Worm (Caenorhabditis elegans) whole organism, young adult: ENCODE results near the gene B0001.3.

Experiments
- B0261.1 ChIP-seq: sonication (generic microtip); optimal IDR thresholded peaks from 2 replicates; lab custom pipeline; 2016; ENCODE audit warnings: mild to moderate bottlenecking, missing genetic modification characterization, moderate library complexity, missing compliant biosample characterization
- B0336.3 ChIP-seq: fragments of 200-800 bp; sonication (Bioruptor generic); IDR thresholded peaks from 2 replicates; pipeline ENCODE4 v1.3.6; 2022; ENCODE audit warnings: missing genetic modification characterization, missing compliant biosample characterization
- C06A6.2 ChIP-seq: fragments of 200-800 bp; sonication (Bioruptor generic); conservative IDR thresholded peaks from 2 replicates; pipeline ENCODE4 v1.3.6; 2022; ENCODE audit warnings: missing genetic modification characterization, missing compliant biosample characterization
- C17E4.6 ChIP-seq: fragments of 200-800 bp; sonication (Bioruptor generic); IDR thresholded peaks from 2 replicates; pipeline ENCODE4 v1.3.6; 2022; ENCODE audit warnings: missing genetic modification reagents, missing genetic modification characterization, missing compliant biosample characterization
- F39B2.1 ChIP-seq: fragments of 200-800 bp; sonication (Bioruptor generic); IDR thresholded peaks from 2 replicates; pipeline ENCODE4 v1.3.6; 2022; ENCODE audit warnings: missing genetic modification reagents, missing genetic modification characterization, missing compliant biosample characterization
- F57C9.4 ChIP-seq: sonication (generic microtip); optimal IDR thresholded peaks from 2 replicates; lab custom pipeline; 2017; ENCODE audit warnings: mild to moderate bottlenecking, missing genetic modification characterization, missing compliant biosample characterization
- K11D2.4 ChIP-seq: fragments of 200-800 bp; sonication (Bioruptor generic); IDR thresholded peaks from 2 replicates; pipeline ENCODE4 v1.3.6; 2022; ENCODE audit warnings: missing genetic modification reagents, missing genetic modification characterization, missing compliant biosample characterization
- Y67H2A.10 ChIP-seq: fragments of 200-800 bp; sonication (Bioruptor generic); conservative IDR thresholded peaks from 2 replicates; pipeline ENCODE4 v1.3.6; 2022; ENCODE audit warnings: missing genetic modification reagents, missing genetic modification characterization, missing compliant biosample characterization
- attf-5 ChIP-seq: fragments of 200-800 bp; sonication (Bioruptor generic); optimal IDR thresholded peaks from 2 replicates; lab custom pipeline; 2018; ENCODE audit warnings: mild to moderate bottlenecking, missing genetic modification characterization, missing compliant biosample characterization
- ceh-58 ChIP-seq: fragments of 200-800 bp; sonication (Bioruptor generic); IDR thresholded peaks from 2 replicates; pipeline ENCODE4 v1.3.6; 2022; ENCODE audit warnings: missing genetic modification characterization, missing compliant biosample characterization
- ceh-91 ChIP-seq: fragments of 200-800 bp; sonication (Bioruptor generic); IDR thresholded peaks from 2 replicates; pipeline ENCODE4 v1.3.6; 2022; ENCODE audit warnings: missing genetic modification reagents, missing genetic modification characterization, missing compliant biosample characterization
- dpff-1 ChIP-seq: sonication (generic microtip); optimal IDR thresholded peaks from 2 replicates; lab custom pipeline; 2017; ENCODE audit warnings: mild to moderate bottlenecking, missing genetic modification characterization, missing compliant biosample characterization
- efl-1 ChIP-seq: fragments of 150-350 bp; optimal IDR thresholded peaks from 2 replicates; lab custom pipeline; 2014; ENCODE audit warnings: missing biosample characterization, missing genetic modification reagents, missing genetic modification characterization
- ekl-4 ChIP-seq: fragments of 200-800 bp; sonication (Bioruptor generic); IDR thresholded peaks from 2 replicates; pipeline ENCODE4 v1.3.6; 2022; ENCODE audit warnings: missing genetic modification reagents, missing genetic modification characterization, missing compliant biosample characterization
- fkh-3 ChIP-seq: sonication (generic microtip); optimal IDR thresholded peaks from 2 replicates; lab custom pipeline; 2016; ENCODE audit warnings: mild to moderate bottlenecking, missing genetic modification characterization, missing compliant biosample characterization
- hmg-1.2 ChIP-seq: fragments of 200-800 bp; sonication (Bioruptor generic); IDR thresholded peaks from 2 replicates; pipeline ENCODE4 v1.3.6; 2022; ENCODE audit warnings: missing genetic modification reagents, missing genetic modification characterization, missing compliant biosample characterization
- let-526 ChIP-seq: fragments of 200-800 bp; sonication (Bioruptor generic); IDR thresholded peaks from 2 replicates; pipeline ENCODE4 v1.3.6; 2022; ENCODE audit warnings: missing genetic modification reagents, missing genetic modification characterization, missing compliant biosample characterization
- lin-26 ChIP-seq: fragments of 200-800 bp; sonication (Bioruptor generic); IDR thresholded peaks from 2 replicates; pipeline ENCODE4 v1.3.6; 2022; ENCODE audit warnings: missing genetic modification reagents, missing genetic modification characterization, missing compliant biosample characterization
- lin-35 ChIP-seq, 3 experiments: fragments of 150-350 bp in 2 of 3; sonication (generic microtip) in 1 of 3; optimal IDR thresholded peaks; 2 replicates each; lab custom pipeline; 2014 to 2018; ENCODE audit warnings: missing biosample characterization in 3 of 3, missing genetic modification characterization in 3 of 3, missing genetic modification reagents in 3 of 3
- lin-40 ChIP-seq: sonication (generic microtip); optimal IDR thresholded peaks from 2 replicates; lab custom pipeline; 2016; ENCODE audit warnings: missing genetic modification characterization, mild to moderate bottlenecking, missing compliant biosample characterization, missing genotype, missing genetic modification reagents
- lin-54 ChIP-seq: fragments of 200-800 bp; sonication (Bioruptor generic); optimal IDR thresholded peaks from 2 replicates; lab custom pipeline; 2018; ENCODE audit warnings: mild to moderate bottlenecking, missing genetic modification characterization, missing compliant biosample characterization
- mel-28 ChIP-seq: sonication (generic microtip); optimal IDR thresholded peaks from 2 replicates; lab custom pipeline; 2016; ENCODE audit warnings: borderline replicate concordance, mild to moderate bottlenecking, missing genetic modification characterization, missing compliant biosample characterization
- nfyb-1 ChIP-seq: fragments of 200-800 bp; sonication (Bioruptor generic); IDR thresholded peaks from 2 replicates; pipeline ENCODE4 v1.3.6; 2022; ENCODE audit warnings: missing genetic modification reagents, missing genetic modification characterization, missing compliant biosample characterization
- nhr-120 ChIP-seq: fragments of 200-800 bp; sonication (Bioruptor generic); IDR thresholded peaks from 2 replicates; pipeline ENCODE4 v1.3.6; 2022; ENCODE audit warnings: missing genetic modification characterization, missing compliant biosample characterization
- nhr-80 ChIP-seq: sonication (generic microtip); optimal IDR thresholded peaks from 2 replicates; lab custom pipeline; 2016; ENCODE audit warnings: missing genetic modification characterization, missing compliant biosample characterization
- pbrm-1 ChIP-seq: fragments of 200-800 bp; sonication (Bioruptor generic); IDR thresholded peaks from 2 replicates; pipeline ENCODE4 v1.3.6; 2022; ENCODE audit warnings: missing genetic modification reagents, missing genetic modification characterization, missing compliant biosample characterization
- pha-4 ChIP-seq: fragments of 150-350 bp; sonication (generic microtip); optimal IDR thresholded peaks from 2 replicates; lab custom pipeline; 2014; ENCODE audit warnings: missing biosample characterization, missing genetic modification reagents, missing genetic modification characterization
- rec-8 ChIP-seq, 2 experiments: sonication (generic microtip); optimal IDR thresholded peaks; 2 replicates each; lab custom pipeline; 2016; ENCODE audit warnings: mild to moderate bottlenecking in 2 of 2, missing genetic modification characterization in 2 of 2, missing genetic modification reagents in 2 of 2, missing genotype in 2 of 2, missing biosample characterization in 1 of 2, missing compliant biosample characterization in 1 of 2, moderate library complexity in 1 of 2
- rpc-1 ChIP-seq, 2 experiments: fragments of 150-350 bp in 1 of 2; sonication (generic microtip) in 1 of 2; optimal IDR thresholded peaks; 2 replicates each; lab custom pipeline; 2014 to 2018; ENCODE audit warnings: missing biosample characterization in 1 of 2, missing genetic modification characterization in 1 of 2, missing genetic modification reagents in 1 of 2, missing genotype in 1 of 2
- xnd-1 ChIP-seq: sonication (generic microtip); optimal IDR thresholded peaks from 2 replicates; lab custom pipeline; 2016; ENCODE audit warnings: missing genotype, missing genetic modification reagents, missing genetic modification characterization, missing compliant biosample characterization
- zim-3 ChIP-seq: sonication (generic microtip); optimal IDR thresholded peaks from 2 replicates; lab custom pipeline; 2017; ENCODE audit warnings: mild to moderate bottlenecking, missing genetic modification characterization, moderate library complexity, missing compliant biosample characterization
- ztf-18 ChIP-seq: sonication (generic microtip); optimal IDR thresholded peaks from 2 replicates; lab custom pipeline; 2016; ENCODE audit warnings: missing genotype, mild to moderate bottlenecking, missing genetic modification characterization, missing compliant biosample characterization
- ztf-22 ChIP-seq: fragments of 200-800 bp; sonication (Bioruptor generic); optimal IDR thresholded peaks from 2 replicates; lab custom pipeline; 2018; ENCODE audit warnings: mild to moderate bottlenecking, missing genetic modification characterization, moderate library complexity, missing compliant biosample characterization
- ztf-25 ChIP-seq: fragments of 200-800 bp; sonication (Bioruptor generic); IDR thresholded peaks from 2 replicates; pipeline ENCODE4 v1.3.6; 2022; ENCODE audit warnings: missing genetic modification reagents, missing genetic modification characterization, missing compliant biosample characterization
- ztf-3 ChIP-seq: fragments of 200-800 bp; sonication (Bioruptor generic); optimal IDR thresholded peaks from 2 replicates; lab custom pipeline; 2018; ENCODE audit warnings: mild to moderate bottlenecking, missing genetic modification characterization, missing compliant biosample characterization
- ztf-6 ChIP-seq: fragments of 200-800 bp; sonication (Bioruptor generic); IDR thresholded peaks from 2 replicates; pipeline ENCODE4 v1.3.6; 2022; ENCODE audit warnings: missing genetic modification reagents, missing genetic modification characterization, missing compliant biosample characterization

Gene B0001.3

ce11 chrIV:12154195-12154677 is 8.7 kb upstream of the B0001.3 start, which contains the start of gene B0001.7 (continued):
- TF ChIP-seq lin-40: no peak
- TF ChIP-seq B0261.1 (tag; lab: Kevin White, UChicago): no peak
- no peak for TF ChIP-seq ztf-22 (GFP tag; lab: Kevin White, UChicago)
- no peak for TF ChIP-seq fkh-3 (tag; lab: Kevin White, UChicago)
- peak; percentile 65; the same call in 1 of the 2 replicates for TF ChIP-seq ceh-91 (GFP tag; lab: Robert Waterston, UW)
- no peak for TF ChIP-seq Y67H2A.10 (GFP tag; lab: Robert Waterston, UW)
- TF ChIP-seq nhr-80: no peak
- no peak for TF ChIP-seq F57C9.4 (tag; lab: Kevin White, UChicago)
- TF ChIP-seq attf-5 (GFP tag; lab: Kevin White, UChicago): no peak
- TF ChIP-seq pha-4: no peak
- TF ChIP-seq ztf-25 (GFP tag; lab: Robert Waterston, UW): no peak
- no peak for TF ChIP-seq nhr-120 (GFP tag; lab: Robert Waterston, UW)
- no peak for TF ChIP-seq lin-35 (GFP tag; optimal IDR thresholded peaks at IDR 0.05; lab: Kevin White, UChicago)
- TF ChIP-seq lin-54 (GFP tag; lab: Kevin White, UChicago): peak; percentile 66
- TF ChIP-seq rec-8 (tag; optimal IDR thresholded peaks at IDR 0.05; lab: Kevin White, UChicago): no peak
- no peak for TF ChIP-seq pbrm-1 (GFP tag; lab: Robert Waterston, UW)
- TF ChIP-seq ztf-6 (GFP tag; lab: Robert Waterston, UW): no peak
- TF ChIP-seq let-526 (GFP tag; lab: Robert Waterston, UW): no peak
- no peak for TF ChIP-seq B0336.3 (GFP tag; lab: Robert Waterston, UW)
- no peak for TF ChIP-seq mel-28 (tag; lab: Kevin White, UChicago)
- no peak for TF ChIP-seq C06A6.2
- no peak for TF ChIP-seq F39B2.1
- no peak for TF ChIP-seq zim-3 (tag; lab: Kevin White, UChicago)

DNA sequence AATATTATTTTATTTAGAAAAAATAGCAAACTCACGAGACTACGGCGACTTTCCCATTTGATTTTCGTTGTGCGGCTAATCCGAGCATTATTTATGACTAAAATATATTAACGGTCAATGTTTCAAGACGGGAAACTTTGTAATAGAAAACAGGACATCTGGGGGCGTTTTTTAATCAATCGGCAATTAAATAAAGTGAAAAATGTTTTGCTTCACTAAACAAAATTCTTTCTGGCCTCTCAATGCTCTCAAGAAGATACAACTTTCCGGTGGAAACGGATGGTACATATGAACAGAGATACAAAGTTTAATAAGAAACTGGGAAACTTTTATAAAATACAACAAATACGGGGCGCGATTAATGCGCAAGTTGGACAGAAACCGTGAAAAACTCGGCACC is 5.3 kb upstream of the B0001.3 start, which contains the start of gene B0001.2:
Gene B0001.2 (minus strand): TSS at position 101 of the 400 bp plus-strand sequence.
- no peak for TF ChIP-seq xnd-1 (tag; lab: Kevin White, UChicago)
- TF ChIP-seq dpff-1 (tag; lab: Kevin White, UChicago): no peak
- TF ChIP-seq ztf-18 (tag; lab: Kevin White, UChicago): no peak
- TF ChIP-seq lin-26: 0 out of 2 replicates have a peak, but pooled peaks have one; percentile 50
- TF ChIP-seq efl-1 (GFP tag; lab: Kevin White, UChicago): no peak
- no peak for TF ChIP-seq C17E4.6 (GFP tag; lab: Robert Waterston, UW)
- TF ChIP-seq hmg-1.2 (GFP tag; lab: Robert Waterston, UW): 0 out of 2 replicates have a peak, but pooled peaks have one; percentile 17
- TF ChIP-seq ceh-58 (GFP tag; lab: Robert Waterston, UW): no peak
- TF ChIP-seq rpc-1 (optimal IDR thresholded peaks at IDR 0.05; lab: Kevin White, UChicago): no peak
- no peak for TF ChIP-seq rpc-1 (tag; optimal IDR thresholded peaks at IDR 0.05; lab: Kevin White, UChicago)
- TF ChIP-seq ztf-6 (GFP tag; lab: Robert Waterston, UW): no peak
- no peak for TF ChIP-seq K11D2.4
- TF ChIP-seq ekl-4 (GFP tag; lab: Robert Waterston, UW): no peak
- no peak for TF ChIP-seq ztf-3 (GFP tag; lab: Kevin White, UChicago)
- TF ChIP-seq, all 124 proteins: peak for 2

DNA sequence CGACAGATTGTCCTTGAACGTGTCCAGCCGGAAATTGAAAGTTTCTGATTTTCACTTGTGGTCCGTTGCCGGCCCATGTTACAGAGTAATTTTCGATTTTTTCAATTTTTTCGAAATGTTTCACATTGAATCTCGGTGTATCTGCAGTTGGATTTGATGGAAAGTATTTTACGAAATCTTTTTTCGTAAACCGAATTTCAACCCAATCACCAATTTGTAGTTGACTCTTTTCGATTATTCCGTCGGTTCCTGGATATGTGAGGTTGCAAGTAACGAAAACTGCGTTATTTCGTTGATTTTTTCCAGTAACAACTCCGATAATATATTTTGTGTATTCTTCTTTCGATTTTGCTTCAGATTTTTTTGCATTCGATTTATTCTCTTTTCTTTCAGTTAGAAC is 4.1 kb upstream of the B0001.3 start:
- no peak for TF ChIP-seq nfyb-1
